Fruit fly (Drosophila melanogaster): ENCODE measurements around the gene Aldh7A1.

DNA sequence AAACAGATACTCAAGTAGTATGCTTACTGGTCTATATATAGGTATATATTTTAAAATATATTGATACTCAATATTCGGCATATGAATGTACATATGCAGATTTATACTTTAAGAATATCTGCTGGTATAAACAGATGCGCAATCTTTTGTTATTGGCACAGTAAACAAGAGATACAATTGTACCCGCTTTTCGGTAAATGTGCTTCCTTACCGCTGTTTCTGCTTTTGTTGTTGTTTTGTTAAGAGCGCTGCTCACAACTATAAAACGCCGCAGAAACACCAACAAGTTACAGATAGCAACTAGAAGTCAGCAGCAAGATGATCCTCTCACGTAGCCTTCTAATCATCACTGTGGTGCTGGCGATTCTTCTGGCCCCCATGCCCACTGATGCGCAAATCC is 3.0 kb downstream of the Aldh7A1 start, which contains the start of gene CG45081:
- no peak for TF ChIP-seq CG3919 (GFP tag; optimal IDR thresholded peaks at IDR 0.05)
- no peak for TF ChIP-seq Sox102F (GFP tag; optimal IDR thresholded peaks at IDR 0.05)
- TF ChIP-seq CG11762 (GFP tag; optimal IDR thresholded peaks at IDR 0.05; ENCODE audit: insufficient read depth): no peak
- no peak for TF ChIP-seq net (GFP tag; optimal IDR thresholded peaks at IDR 0.05)
- TF ChIP-seq CG6808 (GFP tag; optimal IDR thresholded peaks at IDR 0.05): no peak
- no peak for TF ChIP-seq Ets21C (GFP tag; optimal IDR thresholded peaks at IDR 0.05)
- TF ChIP-seq fkh (GFP tag; optimal IDR thresholded peaks at IDR 0.05): no peak
- no peak for TF ChIP-seq Blimp-1 (GFP tag; optimal IDR thresholded peaks at IDR 0.05)
- no peak for TF ChIP-seq CG1621 (tag; optimal IDR thresholded peaks at IDR 0.05)

Data from whole organism, prepupa.